Worm (Caenorhabditis elegans): ENCODE results near the gene sucg-1.

sucg-1 gene

DNA sequence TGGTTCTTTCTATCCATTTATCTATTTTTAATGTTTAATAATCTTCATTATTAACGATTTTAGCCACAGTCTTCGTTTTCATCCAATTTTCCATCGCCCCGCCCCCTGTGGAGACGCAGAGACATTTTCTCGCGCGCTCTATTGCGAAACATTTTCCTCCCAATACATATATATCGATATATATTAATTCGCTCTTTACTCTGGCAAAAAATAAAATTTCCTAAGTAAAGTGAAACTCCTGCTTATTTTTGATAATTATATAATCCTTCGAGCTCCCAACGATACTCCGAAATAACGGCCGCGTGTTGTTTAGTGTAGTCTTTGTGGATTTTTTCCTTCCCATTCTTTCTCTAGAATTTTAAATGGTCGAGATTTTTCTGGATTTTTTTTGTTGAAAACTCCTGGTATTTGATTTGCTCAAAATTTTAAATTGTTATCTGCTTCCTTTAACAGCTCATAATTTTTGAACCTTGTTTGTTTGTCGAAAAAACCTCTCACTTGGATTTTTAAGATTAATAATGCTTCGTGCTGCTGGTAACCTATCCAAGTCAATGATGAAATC is at the start of gene sucg-1:
Gene sucg-1, plus strand, starts transcription at position 512 of the 562 bp plus-strand sequence.
- TF ChIP-seq unc-62 (GFP tag; optimal IDR thresholded peaks at IDR 0.05): no peak

- TF ChIP-seq unc-62 (GFP tag; optimal IDR thresholded peaks at IDR 0.05): no peak
Observed at ce11 chrIV:7679120-7679519, 49.6 kb upstream of the sucg-1 start.

DNA sequence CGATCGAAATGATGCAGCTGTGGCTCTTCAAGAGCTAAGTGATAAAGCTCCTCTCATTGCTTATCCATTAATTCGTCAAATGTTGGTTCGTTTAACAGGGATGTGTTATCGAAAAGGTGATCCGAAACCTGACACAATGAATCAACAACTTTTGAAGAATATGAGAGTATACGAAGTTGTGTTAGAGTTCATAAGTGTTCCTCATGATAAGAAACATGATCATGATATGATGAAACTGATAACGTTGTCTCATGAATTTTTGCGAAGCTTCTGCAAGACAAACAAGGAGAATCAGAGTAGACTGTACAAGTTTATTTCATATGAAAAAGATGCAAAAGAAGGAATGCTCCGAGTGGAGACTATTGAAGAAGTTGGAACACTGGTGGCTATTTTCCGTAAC is 39.4 kb upstream of the sucg-1 start:
- no peak for TF ChIP-seq unc-62 (GFP tag; optimal IDR thresholded peaks at IDR 0.05)

ce11 chrIV:7692451-7692850 is 36.3 kb upstream of the sucg-1 start:
- no peak for TF ChIP-seq unc-62 (GFP tag; optimal IDR thresholded peaks at IDR 0.05)

- TF ChIP-seq unc-62 (GFP tag; optimal IDR thresholded peaks at IDR 0.05): no peak
Observed at ce11 chrIV:7698320-7698719, 30.4 kb upstream of the sucg-1 start, which contains the start of gene flp-13. TSS of gene flp-13 (minus strand) at chrIV:7698420.

ce11 chrIV:7706805-7707204 is 21.9 kb upstream of the sucg-1 start, which contains the start of gene F33D4.4:
TSS of gene F33D4.4 (minus strand) at chrIV:7706905.
- TF ChIP-seq unc-62 (GFP tag; optimal IDR thresholded peaks at IDR 0.05): no peak

ce11 chrIV:7709701-7710100 is 19.0 kb upstream of the sucg-1 start, which contains the start of the genes mrpl-1, emc-6 and mrps-24:
TSS of gene mrpl-1 (minus strand) at chrIV:7709701.
TSS of gene emc-6 (minus strand) at chrIV:7709736.
TSS of gene mrps-24 (plus strand) at chrIV:7710045.
- TF ChIP-seq unc-62 (GFP tag; optimal IDR thresholded peaks at IDR 0.05): no peak

- no peak for TF ChIP-seq unc-62 (GFP tag; optimal IDR thresholded peaks at IDR 0.05)
Observed at ce11 chrIV:7710824-7711223, 17.9 kb upstream of the sucg-1 start, which contains the start of gene nhr-8. TSS of gene nhr-8 (plus strand) at chrIV:7710983.

DNA sequence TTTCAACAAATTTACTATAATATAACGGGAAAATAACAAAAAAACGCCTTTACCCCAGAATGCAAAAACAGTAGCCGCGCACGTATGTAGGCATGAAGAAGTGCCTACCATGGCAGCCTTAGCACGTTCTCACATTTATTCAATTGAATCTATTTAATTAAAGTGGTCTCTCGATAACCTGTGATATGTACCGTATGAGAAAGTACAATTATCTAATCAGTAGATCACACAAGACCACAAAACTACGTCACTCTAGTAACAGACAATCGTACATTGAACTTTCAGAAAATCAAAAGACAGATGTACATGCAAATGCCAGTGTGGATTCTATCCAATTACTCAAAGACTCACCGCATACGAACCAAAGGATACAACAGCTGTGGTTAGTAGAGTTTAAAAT is 16.5 kb upstream of the sucg-1 start:
- no peak for TF ChIP-seq unc-62 (GFP tag; optimal IDR thresholded peaks at IDR 0.05)

ce11 chrIV:7717916-7718315 is 10.8 kb upstream of the sucg-1 start, which contains the start of gene F33D4.6:
TSS of gene F33D4.6 (minus strand) at chrIV:7718016.
- no peak for TF ChIP-seq unc-62 (GFP tag; optimal IDR thresholded peaks at IDR 0.05)

- no peak for TF ChIP-seq unc-62 (GFP tag; optimal IDR thresholded peaks at IDR 0.05)
Observed at ce11 chrIV:7722806-7723205, 5.9 kb upstream of the sucg-1 start, which contains the start of gene C50F7.6. TSS of gene C50F7.6 (minus strand) at chrIV:7723199.

ce11 chrIV:7723555-7723954 is 5.2 kb upstream of the sucg-1 start:
- no peak for TF ChIP-seq unc-62 (GFP tag; optimal IDR thresholded peaks at IDR 0.05)

- no peak for TF ChIP-seq unc-62 (GFP tag; optimal IDR thresholded peaks at IDR 0.05)
Observed at ce11 chrIV:7724912-7725311, 3.8 kb upstream of the sucg-1 start.

DNA sequence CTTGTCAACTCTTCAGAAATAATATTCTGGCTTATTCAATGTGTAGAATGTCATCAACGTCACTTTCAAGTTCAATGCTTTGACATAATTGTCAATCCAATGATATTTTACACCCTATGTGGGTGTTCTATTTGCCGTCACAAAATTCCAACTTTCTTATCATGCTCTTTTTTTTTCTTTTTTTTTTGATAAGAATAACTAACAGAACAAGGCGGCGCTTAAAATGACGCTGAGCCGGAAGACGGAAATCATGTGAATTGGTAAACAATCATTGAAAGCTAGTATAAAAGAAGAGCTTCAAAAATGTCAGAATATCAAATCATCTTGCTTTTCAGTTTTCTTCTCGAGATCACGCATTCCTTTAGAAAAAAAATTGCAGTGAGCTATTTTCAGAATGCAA is 2.4 kb upstream of the sucg-1 start, which contains the start of gene C50F7.5:
Gene C50F7.5, plus strand, starts transcription at position 395 of the 400 bp plus-strand sequence.
- no peak for TF ChIP-seq unc-62 (GFP tag; optimal IDR thresholded peaks at IDR 0.05)

ce11 chrIV:7727258-7727657 is 1.5 kb upstream of the sucg-1 start:
- TF ChIP-seq unc-62 (GFP tag; optimal IDR thresholded peaks at IDR 0.05): no peak

- TF ChIP-seq unc-62 (GFP tag; optimal IDR thresholded peaks at IDR 0.05): no peak
Observed at ce11 chrIV:7731960-7732359, 3.2 kb downstream of the sucg-1 start, which contains the start of the genes C50F7.9 and C50F7.3. TSS of gene C50F7.9 (minus strand) at chrIV:7732060. TSS of gene C50F7.3 (plus strand) at chrIV:7732329.

ce11 chrIV:7734173-7734572 is 5.5 kb downstream of the sucg-1 start:
- no peak for TF ChIP-seq unc-62 (GFP tag; optimal IDR thresholded peaks at IDR 0.05)
